Worm (Caenorhabditis elegans) whole organism, mixed stage, embryonic: ENCODE measurements around the gene H04M03.11.

ENCODE experiments used
- ceh-83 ChIP-seq: fragments of 200-800 bp; sonication (Bioruptor generic); optimal IDR thresholded peaks from 2 replicates; lab custom pipeline; 2018; ENCODE audit warnings: mild to moderate bottlenecking, missing genetic modification characterization, missing compliant biosample characterization
- elt-1 ChIP-seq: sonication (generic microtip); optimal IDR thresholded peaks from 2 replicates; lab custom pipeline; 2017; ENCODE audit warnings: missing genetic modification characterization, mild to moderate bottlenecking, missing compliant biosample characterization, antibody characterized with exemption, moderate library complexity, borderline replicate concordance; ENCODE audit not compliant: insufficient read depth
- elt-3 ChIP-seq: fragments of 150-350 bp; optimal IDR thresholded peaks from 2 replicates; lab custom pipeline; 2014; ENCODE audit warnings: missing biosample characterization, missing genetic modification characterization
- lin-13 ChIP-seq: fragments of 150-350 bp; optimal IDR thresholded peaks from 2 replicates; lab custom pipeline; 2014; ENCODE audit warnings: missing biosample characterization, missing genetic modification characterization
- mab-5 ChIP-seq: fragments of 150-350 bp; optimal IDR thresholded peaks from 2 replicates; lab custom pipeline; 2014; ENCODE audit warnings: missing biosample characterization, missing genetic modification characterization
- mep-1 ChIP-seq: fragments of 150-350 bp; optimal IDR thresholded peaks from 2 replicates; lab custom pipeline; 2017; ENCODE audit warnings: missing biosample characterization, missing genetic modification reagents, missing genetic modification characterization, inconsistent platforms
- pha-4 ChIP-seq: fragments of 150-350 bp; optimal IDR thresholded peaks from 2 replicates; lab custom pipeline; 2018; ENCODE audit warnings: missing biosample characterization, missing genetic modification reagents, missing genetic modification characterization
- unc-39 ChIP-seq: fragments of 150-350 bp; optimal IDR thresholded peaks from 2 replicates; lab custom pipeline; 2014; ENCODE audit warnings: missing biosample characterization, missing genetic modification characterization
- ztf-11 ChIP-seq: fragments of 150-350 bp; optimal IDR thresholded peaks from 2 replicates; lab custom pipeline; 2014; ENCODE audit warnings: missing biosample characterization, missing genetic modification characterization

DNA sequence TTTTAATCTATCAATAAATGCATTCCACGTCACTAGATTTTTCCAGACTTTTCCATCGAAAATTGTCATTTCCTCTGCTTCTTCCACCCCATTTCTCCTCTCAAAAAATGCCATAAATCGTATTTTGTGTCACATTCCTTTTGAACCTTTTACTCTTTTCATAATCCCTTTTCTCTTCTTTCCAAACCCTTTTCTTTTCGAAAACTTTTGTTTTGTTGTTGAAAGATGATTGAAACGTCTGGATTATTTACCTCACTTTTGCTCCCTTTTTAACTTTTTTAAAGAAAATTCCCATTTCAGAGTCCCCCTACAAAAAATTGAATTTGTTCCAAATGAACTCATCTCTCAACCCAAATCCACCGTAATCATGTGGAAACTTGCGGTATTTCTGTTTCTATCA lies 45.2 kb downstream of the H04M03.11 start, which contains the start of gene C06E7.2:
- TF ChIP-seq mab-5 (tag; lab: Kevin White, UChicago) (no peak), lin-13 (tag; lab: Kevin White, UChicago) (no peak), elt-1 (no peak), pha-4 (tag; lab: Kevin White, UChicago) (no peak), mep-1 (tag; lab: Kevin White, UChicago) (no peak), ceh-83 (no peak), unc-39 (no peak), elt-3 (tag; lab: Kevin White, UChicago) (no peak), ztf-11 (tag; lab: Kevin White, UChicago) (no peak)
